Fruit fly (Drosophila melanogaster): Measurements from ENCODE around the gene CG11608.

The CG11608 gene

DNA sequence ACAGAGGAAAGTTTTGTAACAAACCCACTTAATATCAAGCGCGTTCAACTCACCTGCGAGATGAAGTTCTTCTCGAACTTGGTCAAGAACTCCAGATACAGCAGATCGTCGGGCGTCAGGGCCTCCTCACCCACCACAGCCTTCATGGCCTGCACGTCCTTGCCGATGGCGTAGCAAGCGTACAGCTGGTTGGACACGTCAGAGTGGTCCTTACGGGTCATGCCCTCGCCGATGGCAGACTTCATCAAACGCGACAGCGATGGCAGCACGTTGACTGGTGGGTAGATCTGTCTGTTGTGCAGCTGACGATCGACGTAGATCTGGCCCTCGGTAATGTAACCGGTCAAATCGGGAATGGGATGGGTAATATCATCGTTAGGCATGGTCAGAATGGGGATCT is 13.4 kb upstream of the CG11608 start:
- TF ChIP-seq CG17806 (tag; optimal IDR thresholded peaks at IDR 0.05), result no peak
- no peak for TF ChIP-seq CG15710 (tag; optimal IDR thresholded peaks at IDR 0.05)
- no peak for TF ChIP-seq CG8301 (tag; optimal IDR thresholded peaks at IDR 0.05)
- TF ChIP-seq Snoo (tag; optimal IDR thresholded peaks at IDR 0.05), result no peak
- TF ChIP-seq CG4496 (GFP tag; IDR thresholded peaks at IDR 0.05), result no peak
- no peak for TF ChIP-seq EcR (GFP tag; optimal IDR thresholded peaks at IDR 0.05)
- no peak for TF ChIP-seq CG32121 (GFP tag; IDR thresholded peaks at IDR 0.05)
- TF ChIP-seq CG10348 (GFP tag; IDR thresholded peaks at IDR 0.05), result no peak
- no peak for TF ChIP-seq CG14655 (GFP tag; optimal IDR thresholded peaks at IDR 0.05)

DNA sequence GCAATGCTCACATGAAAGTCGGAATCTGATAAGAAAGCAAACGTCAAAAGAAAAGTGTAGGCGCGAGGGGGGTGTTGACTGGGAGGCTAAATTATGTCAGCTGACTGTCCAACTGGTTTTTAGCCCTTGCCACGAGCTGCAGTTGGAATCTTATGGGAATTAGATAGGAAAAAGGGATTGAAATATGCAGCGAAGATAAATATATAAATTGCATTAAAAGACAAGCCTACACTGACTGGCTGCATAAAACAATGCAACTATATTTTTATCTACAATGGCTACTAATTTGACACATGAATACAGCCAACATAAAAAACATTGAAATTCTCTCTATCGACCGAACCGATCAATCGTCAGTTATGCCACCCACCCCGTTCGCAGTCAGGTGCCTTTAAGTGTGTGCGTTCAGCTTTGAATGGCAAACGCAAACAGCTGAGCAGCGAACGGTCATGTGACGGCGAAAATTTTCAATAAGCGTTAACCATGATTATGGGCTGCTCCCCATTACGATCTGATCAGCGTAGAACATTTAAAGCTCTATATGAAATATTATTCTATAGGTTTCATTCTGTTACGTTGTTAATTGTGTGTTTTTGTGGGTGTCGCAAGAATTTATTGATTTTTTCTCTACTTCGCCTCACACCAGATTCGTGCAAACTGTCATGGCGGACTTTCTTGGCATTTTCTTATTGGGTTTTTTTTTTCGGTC is 11.5 kb upstream of the CG11608 start:
- TF ChIP-seq Pif1B (GFP tag; optimal IDR thresholded peaks at IDR 0.05), result no peak
- TF ChIP-seq CG4496 (GFP tag; IDR thresholded peaks at IDR 0.05), result no peak
- no peak for TF ChIP-seq fd96Ca (GFP tag; IDR thresholded peaks at IDR 0.05)
- TF ChIP-seq Snoo (tag; optimal IDR thresholded peaks at IDR 0.05), result no peak
- no peak for TF ChIP-seq gl (tag; optimal IDR thresholded peaks at IDR 0.05)
- TF ChIP-seq CG34367 (tag; optimal IDR thresholded peaks at IDR 0.05), result no peak
- no peak for TF ChIP-seq CG32121 (GFP tag; IDR thresholded peaks at IDR 0.05)
- no peak for TF ChIP-seq Ets98B (GFP tag; IDR thresholded peaks at IDR 0.05)
- no peak for TF ChIP-seq CG8159 (tag; optimal IDR thresholded peaks at IDR 0.05)
- no peak for TF ChIP-seq CG8301 (tag; optimal IDR thresholded peaks at IDR 0.05)
- no peak for TF ChIP-seq CG17806 (tag; optimal IDR thresholded peaks at IDR 0.05)
- no peak for TF ChIP-seq CG14655 (GFP tag; optimal IDR thresholded peaks at IDR 0.05)
- no peak for TF ChIP-seq EcR (GFP tag; optimal IDR thresholded peaks at IDR 0.05)
- TF ChIP-seq D1 (tag; optimal IDR thresholded peaks at IDR 0.05), result no peak
- no peak for TF ChIP-seq CG9948 (tag; optimal IDR thresholded peaks at IDR 0.05)
- no peak for TF ChIP-seq CG12605 (GFP tag; IDR thresholded peaks at IDR 0.05)
- no peak for TF ChIP-seq CG13204 (GFP tag; optimal IDR thresholded peaks at IDR 0.05)
- TF ChIP-seq CG15710 (tag; optimal IDR thresholded peaks at IDR 0.05), result no peak

DNA sequence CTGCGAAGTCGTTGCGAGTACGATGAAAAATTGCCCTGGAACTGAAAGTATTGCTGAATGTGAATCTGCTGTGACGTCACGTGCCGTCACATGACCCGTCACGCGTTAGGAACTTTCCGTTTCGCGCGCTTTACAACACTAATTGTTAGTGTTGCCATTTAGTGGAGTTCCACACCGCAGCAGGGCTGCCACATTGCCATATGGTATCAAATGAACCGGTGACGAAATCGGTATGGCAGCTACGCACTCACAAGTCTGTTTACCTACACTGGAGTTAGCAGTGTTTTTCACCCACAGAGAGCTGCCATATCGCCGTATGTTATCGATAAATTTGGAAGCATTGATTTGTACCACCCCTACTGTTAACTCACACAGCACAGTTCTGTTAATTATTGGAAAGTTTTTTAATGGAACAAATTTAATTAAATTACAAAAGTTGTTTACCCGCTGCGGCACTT is 10.6 kb upstream of the CG11608 start, which contains the start of the genes Vha55 and Snx3:
TSS of gene Vha55 (minus strand) at position 139 of the 458 bp plus-strand sequence.
TSS of gene Snx3 (plus strand) at position 341 of the 458 bp plus-strand sequence.
- TF ChIP-seq D1 (tag; optimal IDR thresholded peaks at IDR 0.05), result no peak

DNA sequence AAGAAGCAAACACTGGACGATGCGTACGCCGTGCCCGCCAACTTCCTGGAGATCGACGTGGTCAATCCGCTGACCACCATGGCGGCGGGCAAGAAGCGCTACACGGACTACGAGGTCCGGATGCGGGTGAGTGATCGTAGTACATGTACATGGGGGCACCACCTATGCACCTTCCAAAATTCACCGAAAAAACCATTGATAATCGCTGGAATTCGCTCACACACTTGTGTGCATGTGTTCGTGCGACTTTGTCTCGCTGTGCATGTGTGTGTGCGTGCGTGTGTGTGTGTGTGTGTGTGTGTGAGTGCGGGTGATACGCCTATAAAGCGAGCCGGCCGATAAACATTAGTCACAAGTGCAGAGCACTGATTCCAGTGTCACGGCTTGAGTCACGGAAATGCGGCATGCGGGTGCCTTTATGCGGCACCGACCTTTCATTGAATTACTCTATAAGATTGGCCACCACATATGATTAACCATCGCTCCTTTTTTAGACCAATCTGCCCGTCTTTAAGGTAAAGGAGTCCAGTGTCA is 9.8 kb upstream of the CG11608 start:
- TF ChIP-seq CG14655 (GFP tag; optimal IDR thresholded peaks at IDR 0.05), result no peak

DNA sequence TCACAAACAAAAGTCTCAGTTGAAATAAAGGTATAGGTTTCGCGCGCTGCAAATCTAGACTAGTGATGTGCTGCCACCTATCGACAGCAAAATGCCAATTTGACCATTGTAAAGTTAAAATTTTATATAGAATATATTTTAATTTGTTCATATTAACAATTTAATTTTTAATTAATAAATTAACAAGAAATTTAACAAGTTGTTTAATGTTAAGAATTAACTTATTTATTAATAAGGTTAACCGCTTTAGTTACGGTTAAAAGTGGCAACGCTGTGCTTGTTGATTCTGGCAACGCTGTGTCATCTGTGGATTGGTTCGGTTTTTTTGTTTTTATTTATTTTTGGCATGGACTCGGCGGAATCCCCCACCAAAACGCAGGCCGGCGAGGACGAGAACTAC is 7.9 kb upstream of the CG11608 start, which contains the start of gene Not10:
TSS of gene Not10 (plus strand) at position 279 of the 400 bp plus-strand sequence.
- TF ChIP-seq CG4496 (GFP tag; IDR thresholded peaks at IDR 0.05) (no peak), CG8159 (tag; optimal IDR thresholded peaks at IDR 0.05) (peak; percentile 32), Ets98B (GFP tag; IDR thresholded peaks at IDR 0.05) (peak; percentile 11; the same call in 1 of the 2 replicates)

DNA sequence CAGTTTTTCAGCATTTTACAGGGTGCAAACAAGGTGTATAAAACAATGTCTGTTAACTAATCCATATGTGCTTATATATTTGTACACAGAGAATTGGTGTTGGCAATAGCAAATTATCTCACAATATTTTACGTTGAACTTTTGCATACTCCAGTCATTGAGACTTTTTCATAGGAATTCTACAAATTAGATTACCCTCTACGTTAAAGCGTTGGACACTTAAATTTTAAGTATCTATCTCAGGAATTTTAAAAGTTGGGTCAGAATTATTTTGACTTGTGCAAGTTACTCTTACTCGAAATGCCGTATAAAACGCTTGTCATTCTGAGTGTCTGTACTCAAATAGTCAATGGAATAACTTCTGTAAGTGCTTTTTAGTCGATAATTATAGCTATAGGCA is 5.2 kb upstream of the CG11608 start, which contains the start of gene CG18530:
TSS of gene CG18530 (plus strand) at position 301 of the 400 bp plus-strand sequence.
- TF ChIP-seq CG14655 (GFP tag; optimal IDR thresholded peaks at IDR 0.05) (no peak), fd96Ca (GFP tag; IDR thresholded peaks at IDR 0.05) (no peak), Snoo (tag; optimal IDR thresholded peaks at IDR 0.05) (no peak), CG10348 (GFP tag; IDR thresholded peaks at IDR 0.05) (no peak), EcR (GFP tag; optimal IDR thresholded peaks at IDR 0.05) (no peak), CG8159 (tag; optimal IDR thresholded peaks at IDR 0.05) (no peak), CG17806 (tag; optimal IDR thresholded peaks at IDR 0.05) (no peak), Pif1A (GFP tag; optimal IDR thresholded peaks at IDR 0.05) (no peak)

DNA sequence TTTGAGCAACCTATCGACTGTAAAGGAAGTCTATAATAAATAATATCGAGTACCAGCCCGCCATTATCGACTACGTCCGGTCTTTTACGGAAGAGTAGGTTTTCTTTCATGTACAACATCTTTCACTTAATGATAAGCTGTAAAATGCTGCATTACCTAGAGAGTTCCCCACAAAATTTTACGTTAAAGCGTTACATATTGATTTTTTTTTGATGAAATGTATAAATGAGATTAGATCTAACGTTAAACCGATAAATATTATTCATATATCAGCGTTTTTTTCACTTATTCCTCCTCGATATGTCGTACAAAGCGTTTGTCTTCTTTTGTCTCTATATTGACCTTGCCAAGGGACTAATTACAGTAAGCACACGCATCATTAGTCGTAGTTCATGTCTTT is 3.7 kb upstream of the CG11608 start, which contains the start of gene CG11598:
TSS of gene CG11598 (plus strand) at position 301 of the 400 bp plus-strand sequence.
- TF ChIP-seq CG4496 (GFP tag; IDR thresholded peaks at IDR 0.05) (no peak), CG14655 (GFP tag; optimal IDR thresholded peaks at IDR 0.05) (no peak), Ets98B (GFP tag; IDR thresholded peaks at IDR 0.05) (no peak), CG34367 (tag; optimal IDR thresholded peaks at IDR 0.05) (no peak), CG32121 (GFP tag; IDR thresholded peaks at IDR 0.05) (no peak), CG9948 (tag; optimal IDR thresholded peaks at IDR 0.05) (no peak), Snoo (tag; optimal IDR thresholded peaks at IDR 0.05) (no peak), gl (tag; optimal IDR thresholded peaks at IDR 0.05) (no peak), CG17806 (tag; optimal IDR thresholded peaks at IDR 0.05) (no peak), CG8159 (tag; optimal IDR thresholded peaks at IDR 0.05) (no peak), CG10348 (GFP tag; IDR thresholded peaks at IDR 0.05) (no peak), Pif1B (GFP tag; optimal IDR thresholded peaks at IDR 0.05) (no peak), EcR (GFP tag; optimal IDR thresholded peaks at IDR 0.05) (no peak), CG15710 (tag; optimal IDR thresholded peaks at IDR 0.05) (no peak), CG8301 (tag; optimal IDR thresholded peaks at IDR 0.05) (no peak), D1 (tag; optimal IDR thresholded peaks at IDR 0.05) (no peak), CG12605 (GFP tag; IDR thresholded peaks at IDR 0.05) (no peak)
